Fruit fly (Drosophila melanogaster) whole organism, embryonic: ENCODE results near the gene CG9021.
A peak's percentile ranks its signal among the peaks of the same experiment; 100 is the strongest.

Experiments used
- Abd-B ChIP-seq: fragments of 200-800 bp; sonication (Bioruptor generic); optimal IDR thresholded peaks from 2 replicates; lab custom pipeline; 2018; ENCODE audit warnings: missing biosample characterization, mild to moderate bottlenecking, missing genetic modification characterization, moderate library complexity
- Ada2b ChIP-seq: fragments of 200-800 bp; sonication (Bioruptor generic); IDR thresholded peaks from 2 replicates; pipeline ENCODE4 v1.3.6; 2022; ENCODE audit warnings: missing biosample characterization, missing genetic modification characterization
- Atf-2 ChIP-seq: fragments of 200-800 bp; sonication (Bioruptor generic); optimal IDR thresholded peaks from 2 replicates; lab custom pipeline; 2016; ENCODE audit warnings: missing biosample characterization, missing genetic modification characterization
- Bdp1 ChIP-seq: fragments of 200-800 bp; sonication (Bioruptor generic); optimal IDR thresholded peaks from 3 replicates; lab custom pipeline; 2016; ENCODE audit warnings: missing biosample characterization, missing genetic modification characterization
- CG10321 ChIP-seq: fragments of 200-800 bp; sonication (Bioruptor generic); IDR thresholded peaks from 2 replicates; pipeline ENCODE4 v1.3.6; 2022; ENCODE audit warnings: missing biosample characterization, missing genetic modification characterization
- CG10654 ChIP-seq: fragments of 200-800 bp; sonication (Bioruptor generic); optimal IDR thresholded peaks from 2 replicates; lab custom pipeline; 2016; ENCODE audit warnings: missing biosample characterization, missing genetic modification characterization
- CG11723 ChIP-seq: fragments of 200-800 bp; sonication (Bioruptor generic); optimal IDR thresholded peaks from 2 replicates; lab custom pipeline; 2017; ENCODE audit warnings: missing biosample characterization, mild to moderate bottlenecking, missing genetic modification characterization
- CG13287 ChIP-seq: fragments of 200-800 bp; sonication (Bioruptor generic); IDR thresholded peaks from 2 replicates; pipeline ENCODE4 v1.3.6; 2022; ENCODE audit warnings: missing biosample characterization, missing genetic modification characterization; ENCODE audit not compliant: partially characterized antibody
- CG13624 ChIP-seq: fragments of 200-800 bp; sonication (Bioruptor generic); optimal IDR thresholded peaks from 2 replicates; lab custom pipeline; 2016; ENCODE audit warnings: missing biosample characterization, missing genetic modification characterization
- CG15269 ChIP-seq: fragments of 200-800 bp; sonication (Bioruptor generic); optimal IDR thresholded peaks from 2 replicates; lab custom pipeline; 2018; ENCODE audit warnings: missing biosample characterization, mild to moderate bottlenecking, missing genetic modification characterization, moderate library complexity
- CG16815 ChIP-seq: fragments of 200-800 bp; sonication (Bioruptor generic); optimal IDR thresholded peaks from 3 replicates; lab custom pipeline; 2017; ENCODE audit warnings: missing biosample characterization, mild to moderate bottlenecking, missing genetic modification characterization
- CG17912 ChIP-seq: fragments of 200-800 bp; sonication (Bioruptor generic); optimal IDR thresholded peaks from 2 replicates; lab custom pipeline; 2018; ENCODE audit warnings: missing biosample characterization, mild to moderate bottlenecking, missing genetic modification characterization
- CG2889 ChIP-seq: fragments of 200-800 bp; sonication (Bioruptor generic); IDR thresholded peaks from 3 replicates; pipeline ENCODE4 v1.3.6; 2022; ENCODE audit warnings: missing biosample characterization, missing genetic modification characterization
- CG31224 ChIP-seq: fragments of 200-800 bp; sonication (Bioruptor generic); IDR thresholded peaks from 2 replicates; pipeline ENCODE4 v1.3.6; 2022; ENCODE audit warnings: missing biosample characterization, missing genetic modification characterization
- CG3281 ChIP-seq: fragments of 200-800 bp; sonication (Bioruptor generic); optimal IDR thresholded peaks from 3 replicates; lab custom pipeline; 2017; ENCODE audit warnings: missing biosample characterization, mild to moderate bottlenecking, missing genetic modification characterization
- CG4404 ChIP-seq: fragments of 200-800 bp; sonication (Bioruptor generic); IDR thresholded peaks from 2 replicates; pipeline ENCODE4 v1.3.6; 2022; ENCODE audit warnings: missing biosample characterization, missing genetic modification characterization
- CG4854 ChIP-seq: fragments of 200-800 bp; sonication (Bioruptor generic); optimal IDR thresholded peaks from 2 replicates; lab custom pipeline; 2016; ENCODE audit warnings: missing biosample characterization, missing genetic modification characterization, inconsistent platforms
- CG6765 ChIP-seq: fragments of 200-800 bp; sonication (Bioruptor generic); optimal IDR thresholded peaks from 3 replicates; lab custom pipeline; 2017; ENCODE audit warnings: missing biosample characterization, mild to moderate bottlenecking, missing genetic modification characterization
- CG7271 ChIP-seq: fragments of 200-800 bp; sonication (Bioruptor generic); optimal IDR thresholded peaks from 2 replicates; lab custom pipeline; 2018; ENCODE audit warnings: missing biosample characterization, mild to moderate bottlenecking, missing genetic modification characterization, moderate library complexity
- CG8765 ChIP-seq: fragments of 200-800 bp; sonication (Bioruptor generic); IDR thresholded peaks from 2 replicates; pipeline ENCODE4 v1.3.6; 2022; ENCODE audit warnings: missing biosample characterization, missing genetic modification characterization
- Chrac-16 ChIP-seq: fragments of 200-800 bp; sonication (Bioruptor generic); optimal IDR thresholded peaks from 3 replicates; lab custom pipeline; 2016; ENCODE audit warnings: missing biosample characterization, missing genetic modification characterization
- CoRest ChIP-seq: fragments of 200-800 bp; sonication (Bioruptor generic); optimal IDR thresholded peaks from 3 replicates; lab custom pipeline; 2018; ENCODE audit warnings: missing biosample characterization, mild to moderate bottlenecking, missing genetic modification characterization, moderate library complexity
- D ChIP-seq, 2 experiments: fragments of 200-800 bp in 1 of 2; fragments of >200 bp in 1 of 2; sonication (Bioruptor generic) in 1 of 2; optimal IDR thresholded peaks; 2 replicates in 1 of 2; 3 replicates in 1 of 2; lab custom pipeline; 2017; ENCODE audit warnings: mild to moderate bottlenecking in 1 of 2, missing biosample characterization in 1 of 2, missing genetic modification characterization in 1 of 2, missing genetic modification reagents in 1 of 2
- Doc3 ChIP-seq: fragments of 200-800 bp; sonication (Bioruptor generic); IDR thresholded peaks from 3 replicates; pipeline ENCODE4 v1.3.6; 2022; ENCODE audit warnings: missing biosample characterization, missing genetic modification characterization; ENCODE audit not compliant: partially characterized antibody
- Drgx ChIP-seq: fragments of 200-800 bp; sonication (Bioruptor generic); IDR thresholded peaks from 2 replicates; pipeline ENCODE4 v1.3.6; 2022; ENCODE audit warnings: missing biosample characterization, missing genetic modification characterization
- Fer2 ChIP-seq: fragments of 200-800 bp; sonication (Bioruptor generic); optimal IDR thresholded peaks from 2 replicates; lab custom pipeline; 2018; ENCODE audit warnings: missing biosample characterization, mild to moderate bottlenecking, missing genetic modification characterization, moderate library complexity
- Hr39 ChIP-seq: fragments of >200 bp; optimal IDR thresholded peaks from 2 replicates; lab custom pipeline; 2017
- Sox102F ChIP-seq: fragments of 200-800 bp; sonication (Bioruptor generic); optimal IDR thresholded peaks from 2 replicates; lab custom pipeline; 2018; ENCODE audit warnings: missing biosample characterization, mild to moderate bottlenecking, missing genetic modification characterization, moderate library complexity
- Trl ChIP-seq, 3 experiments: fragments of >200 bp in 2 of 3; fragments of 200-800 bp in 1 of 3; sonication (Bioruptor generic) in 1 of 3; optimal IDR thresholded peaks; 2 replicates in 1 of 3; 3 replicates in 2 of 3; lab custom pipeline; 2016 to 2017; ENCODE audit warnings: missing biosample characterization in 1 of 3, missing genetic modification characterization in 1 of 3
- Usf ChIP-seq: fragments of 200-800 bp; sonication (Bioruptor generic); optimal IDR thresholded peaks from 2 replicates; lab custom pipeline; 2017; ENCODE audit warnings: missing genotype, missing biosample characterization, missing genetic modification characterization
- ase ChIP-seq: fragments of 200-800 bp; sonication (Bioruptor generic); IDR thresholded peaks from 3 replicates; pipeline ENCODE4 v1.3.6; 2022; ENCODE audit warnings: missing biosample characterization, missing genetic modification characterization
- ato ChIP-seq: fragments of 200-800 bp; sonication (Bioruptor generic); IDR thresholded peaks from 2 replicates; pipeline ENCODE4 v1.3.6; 2022; ENCODE audit warnings: missing biosample characterization, missing genetic modification characterization; ENCODE audit not compliant: partially characterized antibody
- bcd ChIP-seq: fragments of 200-800 bp; sonication (Bioruptor generic); optimal IDR thresholded peaks from 2 replicates; lab custom pipeline; 2017; ENCODE audit warnings: missing biosample characterization, mild to moderate bottlenecking, missing genetic modification characterization
- bsh ChIP-seq, 2 experiments: fragments of 200-800 bp; sonication (Bioruptor generic); optimal IDR thresholded peaks; 2 replicates each; lab custom pipeline; 2017 to 2018; ENCODE audit warnings: mild to moderate bottlenecking in 2 of 2, missing biosample characterization in 2 of 2, missing genetic modification characterization in 2 of 2, moderate library complexity in 1 of 2
- disco-r ChIP-seq: fragments of 200-800 bp; sonication (Bioruptor generic); optimal IDR thresholded peaks from 2 replicates; lab custom pipeline; 2016; ENCODE audit warnings: missing biosample characterization, missing genetic modification characterization
- inv ChIP-seq: fragments of 200-800 bp; sonication (Bioruptor generic); IDR thresholded peaks from 2 replicates; pipeline ENCODE4 v1.3.6; 2022; ENCODE audit warnings: missing biosample characterization, missing genetic modification characterization; ENCODE audit not compliant: partially characterized antibody
- lab ChIP-seq: fragments of 200-800 bp; sonication (Bioruptor generic); optimal IDR thresholded peaks from 3 replicates; lab custom pipeline; 2017; ENCODE audit warnings: missing biosample characterization, missing genetic modification characterization, mild to moderate bottlenecking, moderate library complexity, missing genetic modification reagents
- mld ChIP-seq: fragments of 200-800 bp; sonication (Bioruptor generic); IDR thresholded peaks from 3 replicates; pipeline ENCODE4 v1.3.6; 2022; ENCODE audit warnings: missing biosample characterization, missing genetic modification characterization; ENCODE audit not compliant: partially characterized antibody
- otp ChIP-seq: fragments of 200-800 bp; sonication (Bioruptor generic); IDR thresholded peaks from 3 replicates; pipeline ENCODE4, ENCODE4 v1.3.6; 2022; ENCODE audit warnings: missing biosample characterization, missing genetic modification characterization
- pros ChIP-seq: fragments of 200-800 bp; sonication (Bioruptor generic); optimal IDR thresholded peaks from 3 replicates; lab custom pipeline; 2019; ENCODE audit warnings: missing biosample characterization, mild to moderate bottlenecking, missing genetic modification characterization, moderate library complexity
- sens ChIP-seq: fragments of 200-800 bp; sonication (Bioruptor generic); peaks from one replicate; lab custom pipeline; 2016; ENCODE audit warnings: missing biosample characterization, missing genetic modification characterization
- sisA ChIP-seq: fragments of 200-800 bp; sonication (Bioruptor generic); IDR thresholded peaks from 2 replicates; pipeline ENCODE4 v1.3.6; 2022; ENCODE audit warnings: missing biosample characterization, missing genetic modification characterization
- sob ChIP-seq: fragments of 200-800 bp; sonication (Bioruptor generic); IDR thresholded peaks from 2 replicates; pipeline ENCODE4 v1.3.6; 2022; ENCODE audit warnings: missing biosample characterization, missing genetic modification characterization
- ssp ChIP-seq: fragments of 200-800 bp; sonication (Bioruptor generic); IDR thresholded peaks from 2 replicates; pipeline ENCODE4 v1.3.6; 2022; ENCODE audit warnings: missing biosample characterization, missing genetic modification characterization
- sug ChIP-seq: fragments of 200-800 bp; optimal IDR thresholded peaks from 2 replicates; lab custom pipeline; 2019; ENCODE audit warnings: missing biosample characterization, mild to moderate bottlenecking, missing genetic modification characterization, moderate library complexity
- tx ChIP-seq: fragments of 200-800 bp; sonication (Bioruptor generic); optimal IDR thresholded peaks from 2 replicates; lab custom pipeline; 2016; ENCODE audit warnings: missing biosample characterization, missing genetic modification characterization
- vvl ChIP-seq: fragments of 200-800 bp; sonication (Bioruptor generic); IDR thresholded peaks from 2 replicates; pipeline ENCODE4 v1.3.6; 2022; ENCODE audit warnings: missing biosample characterization, missing genetic modification characterization
- wdn ChIP-seq: fragments of 200-800 bp; sonication (Bioruptor generic); IDR thresholded peaks from 2 replicates; pipeline ENCODE4 v1.3.6; 2022; ENCODE audit warnings: missing biosample characterization, missing genetic modification characterization
- zen ChIP-seq: fragments of 200-800 bp; sonication (Bioruptor generic); optimal IDR thresholded peaks from 3 replicates; lab custom pipeline; 2018; ENCODE audit warnings: missing biosample characterization, mild to moderate bottlenecking, missing genetic modification characterization, moderate library complexity

The CG9021 gene

dm6 chr2L:5879363-5879934, 25.0 kb downstream of the CG9021 start, which contains the start of gene rau (continued):
- TF ChIP-seq Chrac-16 (peak; percentile 79), Drgx (GFP tag; lab: Robert Waterston, UW) (peak; percentile 76), tx (GFP tag; lab: Kevin White, UChicago) (no peak), sug (tag; lab: Kevin White, UChicago) (peak; percentile 87), CG2889 (GFP tag; lab: Robert Waterston, UW) (0 out of 3 replicates have a peak, but pooled peaks have one; percentile 25), zen (peak; percentile 51), Fer2 (tag; lab: Kevin White, UChicago) (peak; percentile 68), ase (peak; percentile 37; the same call in 1 of the 3 replicates), Hr39 (lab: Kevin White, UChicago) (no peak), CG8765 (GFP tag; lab: Robert Waterston, UW) (no peak; the same call in 1 of the 2 replicates), CG13624 (GFP tag; lab: Kevin White, UChicago) (no peak), lab (GFP tag; lab: Kevin White, UChicago) (peak; percentile 80), wdn (GFP tag; lab: Robert Waterston, UW) (peak; percentile 50; the same call in 1 of the 2 replicates), Ada2b (GFP tag; lab: Robert Waterston, UW) (peak; percentile 68), CG15269 (tag; lab: Kevin White, UChicago) (peak; percentile 72), sens (GFP tag; lab: Kevin White, UChicago) (peak; percentile 95), pros (GFP tag; lab: Kevin White, UChicago) (peak; percentile 63), sob (GFP tag; lab: Robert Waterston, UW) (peak; percentile 66), ato (peak; percentile 43; the same call in 1 of the 2 replicates), bcd (GFP tag; lab: Kevin White, UChicago) (peak; percentile 76), inv (no peak), CG10321 (GFP tag; lab: Robert Waterston, UW) (no peak), disco-r (GFP tag; lab: Kevin White, UChicago) (no peak), CG6765 (GFP tag; lab: Kevin White, UChicago) (peak; percentile 34), vvl (GFP tag; lab: Robert Waterston, UW) (peak; percentile 69), CG11723 (GFP tag; lab: Kevin White, UChicago) (peak; percentile 66), mld (GFP tag; lab: Robert Waterston, UW) (no peak), CG4404 (peak; percentile 55), Bdp1 (GFP tag; lab: Kevin White, UChicago) (peak; percentile 43), D (optimal IDR thresholded peaks at IDR 0.05; lab: Kevin White, UChicago) (no peak), D (GFP tag; optimal IDR thresholded peaks at IDR 0.05; lab: Kevin White, UChicago) (peak; percentile 67), Abd-B (GFP tag; lab: Kevin White, UChicago) (peak; percentile 55), CG3281 (GFP tag; lab: Kevin White, UChicago) (peak; percentile 76), bsh (GFP tag; optimal IDR thresholded peaks at IDR 0.05; lab: Kevin White, UChicago) (peak; percentile 32 to 62), CG4854 (peak; percentile 41), CG17912 (GFP tag; lab: Kevin White, UChicago) (peak; percentile 34), CG31224 (GFP tag; lab: Robert Waterston, UW) (peak; percentile 34; the same call in 1 of the 2 replicates), CG16815 (GFP tag; lab: Kevin White, UChicago) (peak; percentile 58), CoRest (tag; lab: Kevin White, UChicago) (peak; percentile 73), ssp (peak; percentile 46), Sox102F (GFP tag; lab: Kevin White, UChicago) (peak; percentile 62), Trl (optimal IDR thresholded peaks at IDR 0.05; lab: Kevin White, UChicago) (peak; percentile 90 to 93), Trl (GFP tag; optimal IDR thresholded peaks at IDR 0.05; lab: Kevin White, UChicago) (no peak), Doc3 (no peak), sisA (peak; percentile 64), CG7271 (tag; lab: Kevin White, UChicago) (no peak), Usf (peak; percentile 23), Atf-2 (no peak), CG10654 (GFP tag; lab: Kevin White, UChicago) (peak; percentile 65), CG13287 (GFP tag; lab: Robert Waterston, UW) (no peak), otp (GFP tag; lab: Robert Waterston, UW) (0 out of 3 replicates have a peak, but pooled peaks have one; percentile 17)
